Worm (Caenorhabditis elegans) whole organism, L4 larva: Measurements from ENCODE around the gene pmk-3.
A peak's percentile ranks its signal among the peaks of the same experiment; 100 is the strongest.

Experiments
- F10B5.3 ChIP-seq: sonication (generic microtip); optimal IDR thresholded peaks from 2 replicates; lab custom pipeline; 2016; ENCODE audit warnings: mild to moderate bottlenecking, missing genetic modification characterization, missing compliant biosample characterization
- F26F4.8 ChIP-seq: fragments of 200-800 bp; sonication (Bioruptor generic); conservative IDR thresholded peaks from 2 replicates; pipeline ENCODE4 v1.3.6; 2022; ENCODE audit warnings: missing genetic modification characterization, missing compliant biosample characterization
- F44E2.7 ChIP-seq: fragments of 200-800 bp; sonication (Bioruptor generic); IDR thresholded peaks from 2 replicates; pipeline ENCODE4 v2.1.2; 2022; ENCODE audit warnings: missing genetic modification characterization, missing compliant biosample characterization
- T20F7.1 ChIP-seq: fragments of 200-800 bp; sonication (Bioruptor generic); optimal IDR thresholded peaks from 2 replicates; lab custom pipeline; 2018; ENCODE audit warnings: mild to moderate bottlenecking, missing genetic modification characterization, missing compliant biosample characterization
- T26A8.4 ChIP-seq: fragments of 200-800 bp; sonication (Bioruptor generic); IDR thresholded peaks from 2 replicates; pipeline ENCODE4 v1.3.6; 2022; ENCODE audit warnings: missing genetic modification characterization, missing compliant biosample characterization
- Y105C5A.15 ChIP-seq: fragments of 200-800 bp; sonication (Bioruptor generic); IDR thresholded peaks from 2 replicates; pipeline ENCODE4 v1.3.6; 2022; ENCODE audit warnings: missing genetic modification characterization, missing compliant biosample characterization
- Y5F2A.4 ChIP-seq: fragments of 200-800 bp; sonication (Bioruptor generic); optimal IDR thresholded peaks from 2 replicates; lab custom pipeline; 2018; ENCODE audit warnings: mild to moderate bottlenecking, missing genetic modification characterization, missing compliant biosample characterization
- aha-1 ChIP-seq: fragments of 150-350 bp; peaks from one replicate; lab custom pipeline; 2014; ENCODE audit warnings: missing biosample characterization, missing genetic modification characterization
- daf-16 ChIP-seq, 3 experiments: sonication (generic microtip); optimal IDR thresholded peaks; 2 replicates each; lab custom pipeline; 2016 to 2017; ENCODE audit warnings: missing genetic modification characterization in 3 of 3, missing genetic modification reagents in 3 of 3, mild to moderate bottlenecking in 2 of 3, missing compliant biosample characterization in 2 of 3, missing biosample characterization in 1 of 3, moderate library complexity in 1 of 3
- dpl-1 ChIP-seq: fragments of 150-350 bp; optimal IDR thresholded peaks from 2 replicates; lab custom pipeline; 2014; ENCODE audit warnings: missing biosample characterization, missing genetic modification reagents, missing genetic modification characterization
- egl-43 ChIP-seq: fragments of 200-800 bp; sonication (Bioruptor generic); IDR thresholded peaks from 2 replicates; pipeline ENCODE4 v1.3.6; 2022; ENCODE audit warnings: missing genetic modification reagents, missing genetic modification characterization, missing compliant biosample characterization
- hlh-30 ChIP-seq: sonication (generic microtip); optimal IDR thresholded peaks from 2 replicates; lab custom pipeline; 2017; ENCODE audit warnings: antibody characterized with exemption, mild to moderate bottlenecking, missing genetic modification characterization, missing compliant biosample characterization; ENCODE audit not compliant: insufficient read depth
- hmg-1.1 ChIP-seq: fragments of 200-800 bp; sonication (Bioruptor generic); IDR thresholded peaks from 2 replicates; pipeline ENCODE4 v1.3.6; 2022; ENCODE audit warnings: missing genetic modification reagents, missing genetic modification characterization, missing compliant biosample characterization
- lim-7 ChIP-seq: fragments of 200-800 bp; sonication (Bioruptor generic); IDR thresholded peaks from 2 replicates; pipeline ENCODE4 v1.3.6; 2022; ENCODE audit warnings: missing genetic modification characterization, missing compliant biosample characterization
- lin-1 ChIP-seq: fragments of 200-800 bp; sonication (Bioruptor generic); IDR thresholded peaks from 2 replicates; pipeline ENCODE4 v1.3.6; 2022; ENCODE audit warnings: missing genetic modification reagents, missing genetic modification characterization, missing compliant biosample characterization
- lin-39 ChIP-seq: fragments of 150-350 bp; optimal IDR thresholded peaks from 2 replicates; lab custom pipeline; 2014; ENCODE audit warnings: missing biosample characterization, missing genetic modification reagents, missing genetic modification characterization
- lsy-2 ChIP-seq, 2 experiments: fragments of 150-350 bp in 1 of 2; sonication (generic microtip) in 1 of 2; optimal IDR thresholded peaks; 2 replicates each; lab custom pipeline; 2014 to 2017; ENCODE audit warnings: missing biosample characterization in 2 of 2, missing genetic modification characterization in 2 of 2
- madf-5 ChIP-seq, 2 experiments: fragments of 200-800 bp; sonication (Bioruptor generic); IDR thresholded peaks; 2 replicates each; pipeline ENCODE4 v1.3.6; 2022; ENCODE audit warnings: missing compliant biosample characterization in 2 of 2, missing genetic modification characterization in 2 of 2
- mdl-1 ChIP-seq, 2 experiments: fragments of 150-350 bp in 1 of 2; sonication (generic microtip) in 1 of 2; optimal IDR thresholded peaks; 2 replicates each; lab custom pipeline; 2014 to 2017; ENCODE audit warnings: missing biosample characterization in 2 of 2, missing genetic modification characterization in 2 of 2
- mes-2 ChIP-seq: sonication (generic microtip); optimal IDR thresholded peaks from 2 replicates; lab custom pipeline; 2016; ENCODE audit warnings: missing genotype, mild to moderate bottlenecking, missing genetic modification characterization, missing compliant biosample characterization; ENCODE audit not compliant: poor library complexity, severe bottlenecking
- nhr-102 ChIP-seq: sonication (generic microtip); optimal IDR thresholded peaks from 2 replicates; lab custom pipeline; 2016; ENCODE audit warnings: mild to moderate bottlenecking, missing genetic modification characterization, moderate library complexity, missing compliant biosample characterization
- nhr-111 ChIP-seq: fragments of 200-800 bp; sonication (Bioruptor generic); optimal IDR thresholded peaks from 2 replicates; lab custom pipeline; 2018; ENCODE audit warnings: mild to moderate bottlenecking, missing genetic modification characterization, missing compliant biosample characterization
- nhr-237 ChIP-seq: sonication (generic microtip); optimal IDR thresholded peaks from 2 replicates; lab custom pipeline; 2017; ENCODE audit warnings: missing biosample characterization, missing genetic modification characterization
- nhr-41 ChIP-seq: fragments of 200-800 bp; sonication (Bioruptor generic); IDR thresholded peaks from 2 replicates; pipeline ENCODE4 v1.3.6; 2022; ENCODE audit warnings: missing genetic modification reagents, missing genetic modification characterization, missing compliant biosample characterization
- nhr-42 ChIP-seq: fragments of 200-800 bp; sonication (Bioruptor generic); IDR thresholded peaks from 2 replicates; pipeline ENCODE4 v1.3.6; 2022; ENCODE audit warnings: missing genetic modification characterization, missing compliant biosample characterization
- nhr-6 ChIP-seq: fragments of 150-350 bp; optimal IDR thresholded peaks from 2 replicates; lab custom pipeline; 2014; ENCODE audit warnings: missing biosample characterization, missing genetic modification characterization
- pha-4 ChIP-seq, 2 experiments: fragments of 150-350 bp in 1 of 2; fragments of 200-800 bp in 1 of 2; sonication (Bioruptor generic) in 1 of 2; IDR thresholded peaks in 1 of 2; optimal IDR thresholded peaks in 1 of 2; 2 replicates each; pipeline versions ENCODE4 v1.3.6 to Lab custom; 2014 to 2022; ENCODE audit warnings: missing genetic modification characterization in 2 of 2, missing genetic modification reagents in 2 of 2, missing biosample characterization in 1 of 2, missing compliant biosample characterization in 1 of 2
- sdz-12 ChIP-seq: fragments of 200-800 bp; sonication (Bioruptor generic); optimal IDR thresholded peaks from 2 replicates; lab custom pipeline; 2018; ENCODE audit warnings: mild to moderate bottlenecking, missing genetic modification characterization, missing compliant biosample characterization
- skn-1 ChIP-seq: fragments of 150-350 bp; optimal IDR thresholded peaks from 2 replicates; lab custom pipeline; 2014; ENCODE audit warnings: missing biosample characterization, missing genetic modification characterization
- spr-1 ChIP-seq: sonication (generic microtip); optimal IDR thresholded peaks from 2 replicates; lab custom pipeline; 2016; ENCODE audit warnings: mild to moderate bottlenecking, missing genetic modification characterization, missing compliant biosample characterization
- unc-39 ChIP-seq: sonication (generic microtip); optimal IDR thresholded peaks from 2 replicates; lab custom pipeline; 2017; ENCODE audit warnings: missing biosample characterization, missing genetic modification characterization
- unc-62 ChIP-seq, 3 experiments: fragments of 150-350 bp in 1 of 3; sonication (generic microtip); optimal IDR thresholded peaks in 2 of 3; peaks in 1 of 3; 1 replicate in 1 of 3; 2 replicates in 2 of 3; lab custom pipeline; 2014 to 2017; ENCODE audit warnings: missing biosample characterization in 3 of 3, missing genetic modification characterization in 3 of 3, missing genetic modification reagents in 3 of 3, missing genotype in 1 of 3
- zip-2 ChIP-seq: fragments of 150-350 bp; optimal IDR thresholded peaks from 2 replicates; lab custom pipeline; 2014; ENCODE audit warnings: missing biosample characterization, missing genetic modification characterization

pmk-3 gene

ce11 chrIV:8112187-8112586 is 26.8 kb upstream of the pmk-3 start, which contains the start of gene Y42H9AR.4 (continued):
- TF ChIP-seq F44E2.7 (GFP tag; lab: Robert Waterston, UW) (no peak), F10B5.3 (tag; lab: Kevin White, UChicago) (no peak), Y105C5A.15 (no peak), lim-7 (GFP tag; lab: Robert Waterston, UW) (no peak), unc-39 (tag; lab: Kevin White, UChicago) (no peak), sdz-12 (GFP tag; lab: Kevin White, UChicago) (no peak), hlh-30 (tag; lab: Kevin White, UChicago) (peak; percentile 9), lin-1 (no peak), spr-1 (tag; lab: Kevin White, UChicago) (no peak), madf-5 (GFP tag; IDR thresholded peaks at IDR 0.05; lab: Robert Waterston, UW) (no peak), nhr-237 (no peak), T26A8.4 (GFP tag; lab: Robert Waterston, UW) (no peak), nhr-41 (no peak), pha-4 (GFP tag; IDR thresholded peaks at IDR 0.05; lab: Robert Waterston, UW) (no peak), pha-4 (tag; optimal IDR thresholded peaks at IDR 0.05; lab: Kevin White, UChicago) (no peak)

- TF ChIP-seq F26F4.8 (GFP tag; lab: Robert Waterston, UW) (no peak), nhr-102 (tag; lab: Kevin White, UChicago) (no peak), dpl-1 (GFP tag; lab: Kevin White, UChicago) (peak; percentile 51), nhr-42 (GFP tag; lab: Robert Waterston, UW) (no peak), daf-16 (GFP tag; optimal IDR thresholded peaks at IDR 0.05; lab: Kevin White, UChicago) (no peak), daf-16 (tag; optimal IDR thresholded peaks at IDR 0.05; lab: Kevin White, UChicago) (peak; percentile 1), mes-2 (tag; lab: Kevin White, UChicago) (peak; percentile 24)
These were observed 26.4 kb upstream of the pmk-3 start for ce11 chrIV:8112646-8113045.

- TF ChIP-seq T20F7.1 (GFP tag; lab: Kevin White, UChicago) (peak; percentile 40), mdl-1 (tag; optimal IDR thresholded peaks at IDR 0.05; lab: Kevin White, UChicago) (peak in 1 of 2 experiments; percentile 57), hmg-1.1 (GFP tag; lab: Robert Waterston, UW) (0 out of 2 replicates have a peak, but pooled peaks have one; percentile 3), nhr-6 (no peak), dpl-1 (GFP tag; lab: Kevin White, UChicago) (peak; percentile 52), hlh-30 (tag; lab: Kevin White, UChicago) (peak; percentile 64), mes-2 (tag; lab: Kevin White, UChicago) (peak; percentile 24), Y5F2A.4 (GFP tag; lab: Kevin White, UChicago) (no peak), lsy-2 (tag; optimal IDR thresholded peaks at IDR 0.05; lab: Kevin White, UChicago) (peak in 1 of 2 experiments; percentile 37), F26F4.8 (GFP tag; lab: Robert Waterston, UW) (no peak), spr-1 (tag; lab: Kevin White, UChicago) (no peak), skn-1 (tag; lab: Kevin White, UChicago) (no peak)
- TF ChIP-seq, all 104 proteins: peak for 7
These were observed 25.9 kb upstream of the pmk-3 start, which contains the start of gene Y42H9AR.1 for ce11 chrIV:8113161-8113560. TSS of gene Y42H9AR.1 (plus strand) at chrIV:8113393.

- no peak for TF ChIP-seq egl-43 (GFP tag; lab: Robert Waterston, UW)
- TF ChIP-seq Y5F2A.4 (GFP tag; lab: Kevin White, UChicago): no peak
- TF ChIP-seq unc-62 (GFP tag; optimal IDR thresholded peaks at IDR 0.05 in 1 of 2; lab: Kevin White, UChicago): peak in 1 of 2 experiments; percentile 94
- no peak for TF ChIP-seq unc-62 (tag; optimal IDR thresholded peaks at IDR 0.05; lab: Kevin White, UChicago)
These were observed 24.5 kb upstream of the pmk-3 start for ce11 chrIV:8114535-8114934.

- TF ChIP-seq lin-39 (tag; lab: Kevin White, UChicago) (no peak), mes-2 (tag; lab: Kevin White, UChicago) (no peak), aha-1 (peak; percentile 79), nhr-111 (GFP tag; lab: Kevin White, UChicago) (no peak), zip-2 (tag; lab: Kevin White, UChicago) (no peak)
These were observed 23.6 kb upstream of the pmk-3 start, which contains the start of gene irld-8 for ce11 chrIV:8115462-8115861. TSS of gene irld-8 (plus strand) at chrIV:8115762.
